Worm (Caenorhabditis elegans) whole organism, L3 larva: Measurements from ENCODE around the gene srz-15.

ENCODE experiments used
- ama-1 ChIP-seq: fragments of 150-350 bp; optimal IDR thresholded peaks from 2 replicates; lab custom pipeline; 2018
- elt-2 ChIP-seq: sonication (generic microtip); optimal IDR thresholded peaks from 2 replicates; lab custom pipeline; 2016; ENCODE audit warnings: missing genetic modification reagents, mild to moderate bottlenecking, missing genetic modification characterization, missing compliant biosample characterization
- elt-3 ChIP-seq, 3 experiments: fragments of 150-350 bp in 1 of 3; sonication (generic microtip) in 2 of 3; optimal IDR thresholded peaks; 2 replicates in 2 of 3; 4 replicates in 1 of 3; lab custom pipeline; 2014 to 2017; ENCODE audit warnings: missing biosample characterization in 3 of 3, missing genetic modification characterization in 3 of 3
- jun-1 ChIP-seq: fragments of 150-350 bp; optimal IDR thresholded peaks from 2 replicates; lab custom pipeline; 2014; ENCODE audit warnings: missing biosample characterization, missing genetic modification reagents, missing genetic modification characterization
- nhr-76 ChIP-seq: fragments of 150-350 bp; sonication (generic microtip); optimal IDR thresholded peaks from 5 replicates; lab custom pipeline; 2014; ENCODE audit warnings: missing biosample characterization, missing genetic modification characterization
- skn-1 ChIP-seq: fragments of 150-350 bp; optimal IDR thresholded peaks from 2 replicates; lab custom pipeline; 2014; ENCODE audit warnings: missing biosample characterization, missing genetic modification characterization
- snpc-4 ChIP-seq: fragments of 150-350 bp; optimal IDR thresholded peaks from 2 replicates; lab custom pipeline; 2014; ENCODE audit warnings: missing biosample characterization, missing genetic modification characterization
- unc-62 ChIP-seq: fragments of 150-350 bp; sonication (generic microtip); optimal IDR thresholded peaks from 4 replicates; lab custom pipeline; 2014; ENCODE audit warnings: missing biosample characterization, missing genetic modification reagents, missing genetic modification characterization
- ztf-11 ChIP-seq: fragments of 150-350 bp; optimal IDR thresholded peaks from 2 replicates; lab custom pipeline; 2014; ENCODE audit warnings: missing biosample characterization, missing genetic modification characterization

DNA sequence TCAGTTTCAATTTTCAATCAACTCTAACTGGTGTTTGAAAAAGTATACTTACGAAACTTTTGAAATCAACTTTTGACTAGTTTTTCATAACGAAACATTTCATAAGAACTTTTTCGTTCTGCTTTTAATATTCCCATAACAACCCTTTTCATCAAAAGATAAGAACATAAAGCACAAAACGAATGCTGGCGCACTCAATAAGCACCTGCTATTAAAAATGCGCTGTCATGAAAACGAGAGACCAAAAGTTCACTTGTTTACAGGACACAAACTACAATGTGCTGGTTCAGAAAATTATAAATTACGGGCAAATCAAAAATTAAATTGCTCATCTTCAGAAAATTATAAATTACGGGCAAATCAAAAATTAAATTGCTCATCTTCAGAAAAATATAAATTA lies 24.5 kb upstream of the srz-15 start:
- TF ChIP-seq skn-1 (no peak), ama-1 (lab: Kevin White, UChicago) (no peak), unc-62 (GFP tag; lab: Kevin White, UChicago) (no peak), ztf-11 (no peak), elt-3 (tag; optimal IDR thresholded peaks at IDR 0.05; lab: Kevin White, UChicago) (no peak), nhr-76 (tag; lab: Kevin White, UChicago) (no peak), snpc-4 (no peak), elt-2 (peak; percentile 65), jun-1 (tag; lab: Kevin White, UChicago) (no peak)
